Worm (Caenorhabditis elegans): Measurements from ENCODE around the gene F59B1.6.

- TF ChIP-seq ets-7 (tag; optimal IDR thresholded peaks at IDR 0.05): no peak
- TF ChIP-seq aly-1 (tag; optimal IDR thresholded peaks at IDR 0.05): no peak
- TF ChIP-seq ceh-13 (GFP tag; optimal IDR thresholded peaks at IDR 0.05): no peak
- no peak for TF ChIP-seq tra-4 (tag; optimal IDR thresholded peaks at IDR 0.05)
- no peak for TF ChIP-seq ama-1 (optimal IDR thresholded peaks at IDR 0.05)
Observed at ce11 chrV:3581643-3582042, 49.8 kb downstream of the F59B1.6 start.

Measured in whole organism, early embryonic.